Fruit fly (Drosophila melanogaster): ENCODE measurements around the gene CG31274.
A peak's percentile ranks its signal among the peaks of the same experiment; 100 is the strongest.

CG31274 gene

DNA sequence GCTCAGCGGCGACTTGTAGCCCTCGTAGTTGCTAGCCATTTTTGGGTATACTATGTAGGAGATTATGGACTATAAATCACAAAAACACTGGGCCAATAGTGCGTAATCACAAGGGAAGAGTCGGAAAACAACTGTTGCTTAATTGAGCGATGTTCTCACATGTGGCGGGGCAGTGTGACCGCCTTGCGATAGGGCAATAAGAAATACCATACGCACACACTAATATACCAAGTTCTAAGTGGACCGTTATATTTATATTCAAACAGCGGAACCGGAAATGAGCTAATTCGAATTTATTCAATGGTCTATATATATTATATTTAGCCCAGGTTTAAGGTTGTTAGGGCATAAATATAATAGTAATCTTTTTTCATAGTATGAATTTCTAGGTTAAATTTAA, 28.1 kb downstream of the CG31274 start, which contains the start of gene Adsl (continued):
- no peak for TF ChIP-seq Drgx (GFP tag; IDR thresholded peaks at IDR 0.05)
- TF ChIP-seq Asciz (GFP tag; optimal IDR thresholded peaks at IDR 0.05): peak; percentile 82
- 0 out of 2 replicates have a peak, but pooled peaks have one; percentile 23 for TF ChIP-seq sens-2 (GFP tag; IDR thresholded peaks at IDR 0.05)
- TF ChIP-seq Med (GFP tag): peak; percentile 95
- peak; percentile 2 to 9 for TF ChIP-seq dpn (GFP tag; optimal IDR thresholded peaks at IDR 0.05)
- no peak for TF ChIP-seq fru (optimal IDR thresholded peaks at IDR 0.05)
- TF ChIP-seq Hand (GFP tag; optimal IDR thresholded peaks at IDR 0.05): no peak
- no peak for TF ChIP-seq CG12236 (GFP tag; optimal IDR thresholded peaks at IDR 0.05)
- TF ChIP-seq caup (GFP tag; optimal IDR thresholded peaks at IDR 0.05; ENCODE audit: severe bottlenecking): peak; percentile 89
- peak; percentile 68; the same call in 2 of the 3 replicates for TF ChIP-seq otp (GFP tag; IDR thresholded peaks at IDR 0.05)
- peak; percentile 65 for TF ChIP-seq Lhr (GFP tag; optimal IDR thresholded peaks at IDR 0.05)
- TF ChIP-seq CTCF (GFP tag; optimal IDR thresholded peaks at IDR 0.05): peak; percentile 56
- TF ChIP-seq eyg (GFP tag; optimal IDR thresholded peaks at IDR 0.05): peak; percentile 3
- TF ChIP-seq Chrac-16 (GFP tag; optimal IDR thresholded peaks at IDR 0.05): peak; percentile 19
- TF ChIP-seq cwo (GFP tag; optimal IDR thresholded peaks at IDR 0.05): peak; percentile 37
- TF ChIP-seq CG6765 (GFP tag; optimal IDR thresholded peaks at IDR 0.05): peak; percentile 78
- TF ChIP-seq H2.0 (GFP tag; IDR thresholded peaks at IDR 0.05): no peak
- no peak for TF ChIP-seq Oaz (GFP tag; IDR thresholded peaks at IDR 0.05)
- no peak for TF ChIP-seq CG11456 (GFP tag; IDR thresholded peaks at IDR 0.05)
- TF ChIP-seq TFAM (GFP tag; optimal IDR thresholded peaks at IDR 0.05): no peak
- TF ChIP-seq CG11696 (GFP tag; IDR thresholded peaks at IDR 0.05): no peak
- peak; percentile 63 for TF ChIP-seq org-1 (GFP tag; optimal IDR thresholded peaks at IDR 0.05)
- peak; percentile 53 for TF ChIP-seq Nf-YB (GFP tag; optimal IDR thresholded peaks at IDR 0.05)
- peak; percentile 78 for TF ChIP-seq gfzf (GFP tag; optimal IDR thresholded peaks at IDR 0.05)
- peak; percentile 17; the same call in 1 of the 3 replicates for TF ChIP-seq dysf (GFP tag; IDR thresholded peaks at IDR 0.05)
- no peak for TF ChIP-seq Hmx (GFP tag; optimal IDR thresholded peaks at IDR 0.05)
- peak; percentile 27; the same call in 1 of the 3 replicates for TF ChIP-seq CG14050 (GFP tag; IDR thresholded peaks at IDR 0.05)
- TF ChIP-seq kni (GFP tag; optimal IDR thresholded peaks at IDR 0.05): peak; percentile 50
- TF ChIP-seq HLH3B (GFP tag; IDR thresholded peaks at IDR 0.05): no peak
- peak; percentile 19; the same call in 1 of the 2 replicates for TF ChIP-seq Ada2b (GFP tag; IDR thresholded peaks at IDR 0.05)
- TF ChIP-seq pfk (GFP tag; optimal IDR thresholded peaks at IDR 0.05): peak; percentile 35
- peak; percentile 3 for TF ChIP-seq cato (GFP tag; optimal IDR thresholded peaks at IDR 0.05; ENCODE audit: borderline replicate concordance)
- peak; percentile 49 for TF ChIP-seq Six4 (GFP tag; optimal IDR thresholded peaks at IDR 0.05)
- TF ChIP-seq CG17802 (tag; optimal IDR thresholded peaks at IDR 0.05): peak; percentile 46
- peak; percentile 41 for TF ChIP-seq Camta (GFP tag; optimal IDR thresholded peaks at IDR 0.05)

DNA sequence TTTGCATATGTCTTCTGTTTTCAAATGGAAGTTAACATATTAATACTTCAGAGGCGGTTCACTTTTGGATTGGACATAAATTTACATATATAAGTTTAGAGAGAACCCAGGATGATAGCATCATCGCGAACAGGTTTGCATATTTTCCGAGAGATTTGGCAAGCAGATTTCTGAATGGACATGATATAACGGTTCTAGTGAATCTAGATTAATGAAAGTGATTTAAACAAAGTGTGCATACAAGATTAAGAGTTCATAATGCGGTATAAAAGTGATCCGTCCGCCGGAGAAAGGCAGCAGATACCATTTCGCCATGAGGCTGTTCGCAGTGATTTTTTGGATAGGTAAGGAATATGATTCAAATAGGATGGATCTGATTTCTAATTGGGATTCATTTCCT, 35.6 kb downstream of the CG31274 start, which contains the start of gene CG5225:
Gene CG5225, plus strand, starts transcription at position 301 of the 400 bp plus-strand sequence.
- TF ChIP-seq CG30431 (GFP tag; optimal IDR thresholded peaks at IDR 0.05): no peak
- TF ChIP-seq CG4328 (GFP tag; optimal IDR thresholded peaks at IDR 0.05): no peak
- no peak for TF ChIP-seq Deaf1 (tag; optimal IDR thresholded peaks at IDR 0.05)

DNA sequence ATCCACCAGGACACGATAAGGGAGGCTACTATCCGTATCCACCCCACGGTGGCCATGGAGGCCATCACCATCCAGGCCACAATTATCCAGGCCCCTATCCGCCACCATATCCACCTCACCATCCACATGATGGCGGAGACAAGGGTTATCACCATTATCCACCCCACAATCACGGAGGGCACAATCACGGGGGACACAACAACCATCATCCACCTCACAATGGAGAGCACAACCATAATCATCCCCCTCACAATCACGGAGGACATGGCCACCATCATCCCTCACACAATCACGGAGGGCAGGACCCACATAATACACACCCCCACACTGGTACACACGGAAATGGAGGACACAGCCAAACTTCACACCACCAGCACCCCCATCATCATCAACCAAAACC, 37.0 kb downstream of the CG31274 start:
- TF ChIP-seq Vsx1 (GFP tag; optimal IDR thresholded peaks at IDR 0.05): no peak
- TF ChIP-seq GATAe (GFP tag; conservative IDR thresholded peaks at IDR 0.05): no peak
- TF ChIP-seq Oaz (GFP tag; IDR thresholded peaks at IDR 0.05): no peak
- TF ChIP-seq shn (GFP tag; optimal IDR thresholded peaks at IDR 0.05): no peak
- TF ChIP-seq Nf-YB (GFP tag; optimal IDR thresholded peaks at IDR 0.05): peak; percentile 83
- peak; percentile 22 for TF ChIP-seq Ets65A (GFP tag)
- no peak for TF ChIP-seq Ssrp (tag; optimal IDR thresholded peaks at IDR 0.05)
- no peak for TF ChIP-seq zfh2 (GFP tag; optimal IDR thresholded peaks at IDR 0.05)
- TF ChIP-seq CG12942 (GFP tag; optimal IDR thresholded peaks at IDR 0.05): no peak
- TF ChIP-seq CG33213 (GFP tag; optimal IDR thresholded peaks at IDR 0.05): no peak
- no peak for TF ChIP-seq CG6683 (GFP tag; optimal IDR thresholded peaks at IDR 0.05)
- TF ChIP-seq ewg (GFP tag; optimal IDR thresholded peaks at IDR 0.05): peak; percentile 14
- no peak for TF ChIP-seq CG9215 (GFP tag; IDR thresholded peaks at IDR 0.05)
- TF ChIP-seq tio (GFP tag; optimal IDR thresholded peaks at IDR 0.05): no peak
- TF ChIP-seq NFAT (GFP tag; IDR thresholded peaks at IDR 0.05): no peak
- TF ChIP-seq Mrtf (GFP tag; IDR thresholded peaks at IDR 0.05): peak; percentile 24; the same call in 1 of the 3 replicates
- TF ChIP-seq Six4 (GFP tag; optimal IDR thresholded peaks at IDR 0.05): no peak
